Fruit fly (Drosophila melanogaster) whole organism, embryonic: ENCODE results near the gene Sar1.

Experiments used
- Abd-B ChIP-seq: fragments of 200-800 bp; sonication (Bioruptor generic); optimal IDR thresholded peaks from 2 replicates; lab custom pipeline; 2018; ENCODE audit warnings: missing biosample characterization, mild to moderate bottlenecking, missing genetic modification characterization, moderate library complexity
- Bteb2 ChIP-seq: fragments of 200-800 bp; sonication (Bioruptor generic); optimal IDR thresholded peaks from 2 replicates; lab custom pipeline; 2016; ENCODE audit warnings: missing biosample characterization, missing genetic modification characterization
- CG10543 ChIP-seq: fragments of 200-800 bp; sonication (Bioruptor generic); optimal IDR thresholded peaks from 3 replicates; lab custom pipeline; 2017; ENCODE audit warnings: missing biosample characterization, mild to moderate bottlenecking, missing genetic modification characterization, moderate library complexity
- CG10979 ChIP-seq: fragments of 200-800 bp; sonication (Bioruptor generic); optimal IDR thresholded peaks from 2 replicates; lab custom pipeline; 2018; ENCODE audit warnings: missing biosample characterization, mild to moderate bottlenecking, missing genetic modification characterization, moderate library complexity
- CG12071 ChIP-seq: fragments of 200-800 bp; sonication (Bioruptor generic); optimal IDR thresholded peaks from 3 replicates; lab custom pipeline; 2018; ENCODE audit warnings: missing biosample characterization, mild to moderate bottlenecking, missing genetic modification characterization
- CG13894 ChIP-seq: fragments of 200-800 bp; sonication (Bioruptor generic); optimal IDR thresholded peaks from 3 replicates; lab custom pipeline; 2018; ENCODE audit warnings: missing biosample characterization, mild to moderate bottlenecking, missing genetic modification characterization, moderate library complexity
- CG14965 ChIP-seq: fragments of 200-800 bp; sonication (Bioruptor generic); optimal IDR thresholded peaks from 2 replicates; lab custom pipeline; 2016; ENCODE audit warnings: missing biosample characterization, missing genetic modification characterization, borderline replicate concordance
- CG1529 ChIP-seq: fragments of 200-800 bp; sonication (Bioruptor generic); optimal IDR thresholded peaks from 3 replicates; lab custom pipeline; 2018; ENCODE audit warnings: missing biosample characterization, missing genetic modification characterization
- CG15479 ChIP-seq: fragments of 200-800 bp; sonication (Bioruptor generic); optimal IDR thresholded peaks from 3 replicates; lab custom pipeline; 2019; ENCODE audit warnings: missing biosample characterization, mild to moderate bottlenecking, missing genetic modification characterization, moderate library complexity
- CG2129 ChIP-seq: fragments of 200-800 bp; sonication (Bioruptor generic); IDR thresholded peaks from 2 replicates; pipeline ENCODE4 v1.3.6; 2022; ENCODE audit warnings: missing biosample characterization, missing genetic modification characterization; ENCODE audit not compliant: partially characterized antibody
- CG2712 ChIP-seq: fragments of 200-800 bp; optimal IDR thresholded peaks from 3 replicates; lab custom pipeline; 2019; ENCODE audit warnings: missing biosample characterization, mild to moderate bottlenecking, missing genetic modification characterization, moderate library complexity
- CG5245 ChIP-seq: fragments of 200-800 bp; sonication (Bioruptor generic); optimal IDR thresholded peaks from 3 replicates; lab custom pipeline; 2016; ENCODE audit warnings: missing biosample characterization, missing genetic modification characterization
- CG6175 ChIP-seq: fragments of 200-800 bp; sonication (Bioruptor generic); IDR thresholded peaks from 3 replicates; pipeline ENCODE4 v1.3.6; 2022; ENCODE audit warnings: missing biosample characterization, missing genetic modification characterization
- CG6683 ChIP-seq: fragments of 200-800 bp; sonication (Bioruptor generic); optimal IDR thresholded peaks from 2 replicates; lab custom pipeline; 2017; ENCODE audit warnings: missing biosample characterization, mild to moderate bottlenecking, missing genetic modification characterization, missing genetic modification reagents
- CG6689 ChIP-seq: fragments of 200-800 bp; sonication (Bioruptor generic); IDR thresholded peaks from 2 replicates; pipeline ENCODE4 v1.3.6; 2022; ENCODE audit warnings: missing biosample characterization, missing genetic modification characterization
- CG6791 ChIP-seq: fragments of 200-800 bp; sonication (Bioruptor generic); IDR thresholded peaks from 3 replicates; pipeline ENCODE4 v1.3.6; 2022; ENCODE audit warnings: missing biosample characterization, missing genetic modification characterization; ENCODE audit not compliant: partially characterized antibody
- CG6854 ChIP-seq: fragments of 200-800 bp; sonication (Bioruptor generic); optimal IDR thresholded peaks from 3 replicates; lab custom pipeline; 2017; ENCODE audit warnings: missing biosample characterization, mild to moderate bottlenecking, missing genetic modification characterization
- CG7987 ChIP-seq: fragments of 200-800 bp; sonication (Bioruptor generic); optimal IDR thresholded peaks from 2 replicates; lab custom pipeline; 2018; ENCODE audit warnings: missing biosample characterization, mild to moderate bottlenecking, missing genetic modification characterization, moderate library complexity
- CG8765 ChIP-seq: fragments of 200-800 bp; sonication (Bioruptor generic); IDR thresholded peaks from 2 replicates; pipeline ENCODE4 v1.3.6; 2022; ENCODE audit warnings: missing biosample characterization, missing genetic modification characterization
- CG9797 ChIP-seq: fragments of 200-800 bp; sonication (Bioruptor generic); optimal IDR thresholded peaks from 3 replicates; lab custom pipeline; 2018; ENCODE audit warnings: missing biosample characterization, mild to moderate bottlenecking, missing genetic modification characterization
- CG9817 ChIP-seq: fragments of 200-800 bp; sonication (Bioruptor generic); optimal IDR thresholded peaks from 2 replicates; lab custom pipeline; 2018; ENCODE audit warnings: missing biosample characterization, mild to moderate bottlenecking, missing genetic modification characterization, moderate library complexity
- Dip3 ChIP-seq: fragments of 200-800 bp; sonication (Bioruptor generic); optimal IDR thresholded peaks from 3 replicates; lab custom pipeline; 2016; ENCODE audit warnings: missing biosample characterization, missing genetic modification characterization
- Dp ChIP-seq: fragments of 200-800 bp; sonication (Bioruptor generic); optimal IDR thresholded peaks from 2 replicates; lab custom pipeline; 2018; ENCODE audit warnings: missing biosample characterization, mild to moderate bottlenecking, missing genetic modification characterization, moderate library complexity
- Hand ChIP-seq: fragments of 200-800 bp; sonication (Bioruptor generic); optimal IDR thresholded peaks from 2 replicates; lab custom pipeline; 2017; ENCODE audit warnings: mild to moderate bottlenecking, missing biosample characterization, missing genetic modification reagents, missing genetic modification characterization
- Hr51 ChIP-seq, 2 experiments: fragments of 200-800 bp; sonication (Bioruptor generic); optimal IDR thresholded peaks; 2 replicates in 1 of 2; 3 replicates in 1 of 2; lab custom pipeline; 2016 to 2018; ENCODE audit warnings: missing biosample characterization in 2 of 2, missing genetic modification characterization in 2 of 2, mild to moderate bottlenecking in 1 of 2, moderate library complexity in 1 of 2
- Hsf ChIP-seq: fragments of 200-800 bp; sonication (Bioruptor generic); optimal IDR thresholded peaks from 3 replicates; lab custom pipeline; 2016; ENCODE audit warnings: missing biosample characterization, missing genetic modification characterization
- Lpt ChIP-seq: fragments of >200 bp; optimal IDR thresholded peaks from 2 replicates; lab custom pipeline; 2018; ENCODE audit warnings: missing biosample characterization, missing genetic modification characterization
- Scr ChIP-seq: fragments of 200-800 bp; sonication (Bioruptor generic); IDR thresholded peaks from 2 replicates; pipeline ENCODE4 v1.3.6; 2022; ENCODE audit warnings: missing biosample characterization, missing genetic modification characterization; ENCODE audit not compliant: partially characterized antibody
- Sry-δ ChIP-seq: fragments of 200-800 bp; sonication (Bioruptor generic); optimal IDR thresholded peaks from 2 replicates; lab custom pipeline; 2016; ENCODE audit warnings: missing biosample characterization, missing genetic modification characterization
- TFAM ChIP-seq: fragments of 200-800 bp; sonication (Bioruptor generic); optimal IDR thresholded peaks from 2 replicates; lab custom pipeline; 2017; ENCODE audit warnings: missing biosample characterization, missing genetic modification characterization, inconsistent platforms
- chn ChIP-seq: fragments of 200-800 bp; sonication (Bioruptor generic); optimal IDR thresholded peaks from 2 replicates; lab custom pipeline; 2016; ENCODE audit warnings: missing biosample characterization, missing genetic modification characterization
- crol ChIP-seq: fragments of 200-800 bp; sonication (Bioruptor generic); IDR thresholded peaks from 2 replicates; pipeline ENCODE4 v1.3.6; 2022; ENCODE audit warnings: missing biosample characterization, missing genetic modification characterization
- esg ChIP-seq: fragments of 200-800 bp; sonication (Bioruptor generic); conservative IDR thresholded peaks from 2 replicates; pipeline ENCODE4 v1.3.6; 2022; ENCODE audit warnings: missing biosample characterization, missing genetic modification characterization
- exex ChIP-seq: fragments of 200-800 bp; sonication (Bioruptor generic); optimal IDR thresholded peaks from 4 replicates; lab custom pipeline; 2018; ENCODE audit warnings: missing biosample characterization, mild to moderate bottlenecking, missing genetic modification characterization, moderate library complexity
- grau ChIP-seq: fragments of 200-800 bp; optimal IDR thresholded peaks from 3 replicates; lab custom pipeline; 2019; ENCODE audit warnings: missing biosample characterization, mild to moderate bottlenecking, missing genetic modification characterization, moderate library complexity
- kah ChIP-seq: fragments of 200-800 bp; sonication (Bioruptor generic); optimal IDR thresholded peaks from 2 replicates; lab custom pipeline; 2018; ENCODE audit warnings: missing biosample characterization, mild to moderate bottlenecking, missing genetic modification characterization
- lmd ChIP-seq: fragments of 200-800 bp; sonication (Bioruptor generic); IDR thresholded peaks from 2 replicates; pipeline ENCODE4 v1.3.6; 2022; ENCODE audit warnings: missing biosample characterization, missing genetic modification characterization
- luna ChIP-seq: fragments of 200-800 bp; sonication (Bioruptor generic); optimal IDR thresholded peaks from 2 replicates; lab custom pipeline; 2016; ENCODE audit warnings: missing biosample characterization, missing genetic modification characterization
- maf-S ChIP-seq: fragments of 200-800 bp; sonication (Bioruptor generic); optimal IDR thresholded peaks from 2 replicates; lab custom pipeline; 2016; ENCODE audit warnings: missing biosample characterization, missing genetic modification characterization
- nmo ChIP-seq: fragments of 200-800 bp; sonication (Bioruptor generic); optimal IDR thresholded peaks from 2 replicates; lab custom pipeline; 2018; ENCODE audit warnings: missing biosample characterization, mild to moderate bottlenecking, missing genetic modification characterization, moderate library complexity
- oc ChIP-seq: fragments of 200-800 bp; sonication (Bioruptor generic); optimal IDR thresholded peaks from 2 replicates; lab custom pipeline; 2018; ENCODE audit warnings: missing biosample characterization, mild to moderate bottlenecking, missing genetic modification characterization, moderate library complexity
- otp ChIP-seq: fragments of 200-800 bp; sonication (Bioruptor generic); IDR thresholded peaks from 3 replicates; pipeline ENCODE4, ENCODE4 v1.3.6; 2022; ENCODE audit warnings: missing biosample characterization, missing genetic modification characterization
- peb ChIP-seq: fragments of 200-800 bp; sonication (Bioruptor generic); IDR thresholded peaks from 2 replicates; pipeline ENCODE4 v1.3.6; 2022; ENCODE audit warnings: missing biosample characterization, missing genetic modification characterization
- pho ChIP-seq: fragments of 200-800 bp; sonication (Bioruptor generic); optimal IDR thresholded peaks from 2 replicates; lab custom pipeline; 2016; ENCODE audit warnings: missing biosample characterization, missing genetic modification characterization
- pita ChIP-seq: fragments of 200-800 bp; sonication (Bioruptor generic); optimal IDR thresholded peaks from 2 replicates; lab custom pipeline; 2017; ENCODE audit warnings: missing biosample characterization, mild to moderate bottlenecking, missing genetic modification characterization
- rib ChIP-seq: fragments of 200-800 bp; sonication (Bioruptor generic); IDR thresholded peaks from 2 replicates; pipeline ENCODE4 v1.3.6; 2022; ENCODE audit warnings: missing biosample characterization, missing genetic modification characterization
- seq ChIP-seq: fragments of 200-800 bp; sonication (Bioruptor generic); IDR thresholded peaks from 2 replicates; pipeline ENCODE4 v1.3.6; 2022; ENCODE audit warnings: missing biosample characterization, missing genetic modification characterization
- tio ChIP-seq: fragments of 200-800 bp; sonication (Bioruptor generic); optimal IDR thresholded peaks from 2 replicates; lab custom pipeline; 2017; ENCODE audit warnings: missing biosample characterization, missing genetic modification characterization, inconsistent platforms
- tna ChIP-seq: fragments of 200-800 bp; sonication (Bioruptor generic); IDR thresholded peaks from 2 replicates; pipeline ENCODE4 v1.3.6; 2022; ENCODE audit warnings: missing biosample characterization, missing genetic modification characterization; ENCODE audit not compliant: partially characterized antibody

Gene Sar1

DNA sequence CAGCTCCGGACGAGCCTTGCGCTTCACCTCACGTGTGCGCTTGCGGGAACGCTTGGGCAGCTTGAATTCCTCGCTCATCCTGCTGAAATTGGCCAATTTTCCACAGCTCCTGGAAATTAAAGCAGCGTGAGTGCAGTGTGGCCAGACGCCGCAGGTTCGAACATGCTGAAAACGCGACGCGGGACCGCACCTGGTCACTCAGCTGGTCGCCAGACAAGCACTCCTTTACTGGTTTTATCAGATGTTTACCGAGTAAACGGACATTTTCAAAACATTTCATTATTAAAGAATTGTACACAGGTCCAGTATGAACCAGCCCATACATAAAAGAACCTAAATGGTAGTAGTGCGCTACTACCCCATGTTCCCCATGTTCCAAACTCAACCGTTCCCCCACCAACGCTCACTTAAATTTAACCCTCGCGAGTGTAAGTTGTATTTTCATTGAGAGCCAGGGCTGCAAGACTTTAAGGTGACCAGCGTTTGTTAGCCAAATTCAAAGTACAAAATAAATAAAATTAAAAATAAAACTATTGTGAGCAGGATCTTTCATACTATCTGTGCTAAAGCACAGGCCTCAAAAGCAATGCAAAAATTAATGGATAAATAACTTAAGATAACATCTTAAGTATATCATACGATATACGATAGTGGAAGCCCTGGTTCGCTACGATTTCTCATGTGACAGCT, 5.9 kb downstream of the Sar1 start, which contains the start of the genes JMJD6, CG7071 and Muted (continued):
- peak; percentile 77 for TF ChIP-seq exex
- TF ChIP-seq CG2129 = peak; percentile 79
- peak; percentile 84 for TF ChIP-seq CG10979 (tag; lab: Kevin White, UChicago)
- peak; percentile 89 for TF ChIP-seq Scr (GFP tag; lab: Robert Waterston, UW)
- peak; percentile 89 to 94 for TF ChIP-seq Hr51 (GFP tag; optimal IDR thresholded peaks at IDR 0.05; lab: Kevin White, UChicago)
- peak; percentile 93 for TF ChIP-seq seq
- peak; percentile 76 for TF ChIP-seq CG1529 (GFP tag; lab: Kevin White, UChicago)
- TF ChIP-seq Hand (GFP tag; lab: Kevin White, UChicago) = peak; percentile 75
- peak; percentile 67 for TF ChIP-seq CG12071 (GFP tag; lab: Kevin White, UChicago)
- peak; percentile 94 for TF ChIP-seq CG13894 (tag; lab: Kevin White, UChicago)
- peak; percentile 81 for TF ChIP-seq CG6175 (GFP tag; lab: Robert Waterston, UW)
- peak; percentile 87 for TF ChIP-seq CG2712 (tag; lab: Kevin White, UChicago)
- TF ChIP-seq CG6689 (GFP tag; lab: Robert Waterston, UW) = peak; percentile 92
- TF ChIP-seq Dip3 = peak; percentile 91
- peak; percentile 81 for TF ChIP-seq oc (tag; lab: Kevin White, UChicago)
- peak; percentile 90; the same call in 1 of the 2 replicates for TF ChIP-seq rib (GFP tag; lab: Robert Waterston, UW)
- peak; percentile 39 for TF ChIP-seq CG6854
- TF ChIP-seq CG14965 (GFP tag; lab: Kevin White, UChicago) = no peak
- peak; percentile 86 for TF ChIP-seq CG7987 (GFP tag; lab: Kevin White, UChicago)
- TF ChIP-seq Dp (GFP tag; lab: Kevin White, UChicago) = peak; percentile 52
- TF ChIP-seq esg (GFP tag; lab: Robert Waterston, UW) = peak; percentile 85
- peak; percentile 89 for TF ChIP-seq CG9797
- TF ChIP-seq peb (GFP tag; lab: Robert Waterston, UW) = no peak
- TF ChIP-seq CG8765 = peak; percentile 90
- no peak for TF ChIP-seq crol
- peak; percentile 91 for TF ChIP-seq lmd (GFP tag; lab: Robert Waterston, UW)
- peak; percentile 34 for TF ChIP-seq luna
- TF ChIP-seq tio (GFP tag; lab: Kevin White, UChicago) = peak; percentile 86
- peak; percentile 91 for TF ChIP-seq pho (GFP tag; lab: Kevin White, UChicago)
- TF ChIP-seq nmo (GFP tag; lab: Kevin White, UChicago) = peak; percentile 88
- no peak for TF ChIP-seq TFAM (GFP tag; lab: Kevin White, UChicago)
- peak; percentile 83 for TF ChIP-seq grau (tag; lab: Kevin White, UChicago)
- peak; percentile 94 for TF ChIP-seq CG10543 (GFP tag; lab: Kevin White, UChicago)
- TF ChIP-seq kah = peak; percentile 59
- no peak for TF ChIP-seq Lpt (GFP tag; lab: Kevin White, UChicago)
- peak; percentile 85; the same call in 2 of the 3 replicates for TF ChIP-seq otp (GFP tag; lab: Robert Waterston, UW)
- peak; percentile 93 for TF ChIP-seq chn (GFP tag; lab: Kevin White, UChicago)
- TF ChIP-seq Abd-B (GFP tag; lab: Kevin White, UChicago) = peak; percentile 92
- peak; percentile 95 for TF ChIP-seq CG9817 (tag; lab: Kevin White, UChicago)
- peak; percentile 83 for TF ChIP-seq maf-S
- peak; percentile 67; the same call in 2 of the 3 replicates for TF ChIP-seq CG6791 (GFP tag; lab: Robert Waterston, UW)
- TF ChIP-seq Sry-δ (GFP tag; lab: Kevin White, UChicago) = peak; percentile 71
- no peak for TF ChIP-seq CG15479 (GFP tag; lab: Kevin White, UChicago)
- TF ChIP-seq Hsf = peak; percentile 95
- peak; percentile 72 for TF ChIP-seq CG6683 (GFP tag; lab: Kevin White, UChicago)
- TF ChIP-seq Bteb2 (GFP tag; lab: Kevin White, UChicago) = peak; percentile 92
- TF ChIP-seq tna = peak; percentile 42; the same call in 1 of the 2 replicates
- TF ChIP-seq pita (GFP tag; lab: Kevin White, UChicago) = no peak
- TF ChIP-seq CG5245 (GFP tag; lab: Kevin White, UChicago) = peak; percentile 84
